Worm (Caenorhabditis elegans) whole organism, L1 larva: ENCODE results near the gene sre-7.

Source experiments
- blmp-1 ChIP-seq: fragments of 150-350 bp; optimal IDR thresholded peaks from 2 replicates; lab custom pipeline; 2014; ENCODE audit warnings: missing biosample characterization, missing genetic modification characterization
- ceh-82 ChIP-seq, 3 experiments: fragments of 150-350 bp in 1 of 3; sonication (generic microtip) in 2 of 3; optimal IDR thresholded peaks; 2 replicates each; lab custom pipeline; 2014 to 2017; ENCODE audit warnings: missing biosample characterization in 3 of 3, missing genetic modification characterization in 3 of 3
- nhr-11 ChIP-seq: fragments of 150-350 bp; optimal IDR thresholded peaks from 2 replicates; lab custom pipeline; 2014; ENCODE audit warnings: missing biosample characterization, missing genetic modification characterization
- nhr-90 ChIP-seq: sonication (generic microtip); optimal IDR thresholded peaks from 2 replicates; lab custom pipeline; 2016; ENCODE audit warnings: mild to moderate bottlenecking, missing genetic modification characterization, missing compliant biosample characterization; ENCODE audit not compliant: poor library complexity
- pag-3 ChIP-seq: sonication (generic microtip); optimal IDR thresholded peaks from 2 replicates; lab custom pipeline; 2017; ENCODE audit warnings: missing genetic modification characterization, mild to moderate bottlenecking, missing compliant biosample characterization, antibody characterized with exemption, borderline replicate concordance; ENCODE audit not compliant: insufficient read depth

DNA sequence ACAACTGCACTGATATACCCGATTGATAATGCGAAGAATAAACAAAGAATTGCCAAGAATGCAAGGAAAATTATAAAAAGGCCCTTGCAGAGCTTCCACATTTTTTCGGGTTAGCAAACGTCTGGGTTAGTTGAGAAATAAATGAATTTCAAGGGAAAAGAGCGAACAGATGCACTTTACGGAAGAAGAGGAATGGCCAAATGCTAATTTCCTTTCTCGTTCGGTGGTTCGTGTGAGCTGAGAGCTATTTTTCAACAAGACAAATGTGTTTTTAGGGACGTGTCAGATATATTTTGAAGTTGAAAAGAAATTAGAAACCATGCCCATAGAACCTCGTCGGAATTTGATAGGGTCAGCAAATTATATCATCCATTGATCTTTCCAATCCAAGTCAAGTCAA, 16.8 kb downstream of the sre-7 start, which contains the start of gene F40G12.2:
- no peak for TF ChIP-seq blmp-1 (tag; lab: Kevin White, UChicago)
- TF ChIP-seq nhr-90 (tag; lab: Kevin White, UChicago), result no peak
- TF ChIP-seq ceh-82 (tag; optimal IDR thresholded peaks at IDR 0.05; lab: Kevin White, UChicago), result no peak
- TF ChIP-seq pag-3, result no peak
- no peak for TF ChIP-seq nhr-11 (tag; lab: Kevin White, UChicago)
